Worm (Caenorhabditis elegans) whole organism, midembryonic: Measurements from ENCODE around the gene lys-10.

Experiments used
- T22C8.4 ChIP-seq: fragments of 200-800 bp; sonication (Bioruptor generic); IDR thresholded peaks from 2 replicates; pipeline ENCODE4 v1.3.6; 2022; ENCODE audit warnings: missing genetic modification characterization, missing compliant biosample characterization
- cog-1 ChIP-seq: sonication (generic microtip); optimal IDR thresholded peaks from 2 replicates; lab custom pipeline; 2016; ENCODE audit warnings: missing genetic modification characterization, missing compliant biosample characterization
- flt-1 ChIP-seq: fragments of 200-800 bp; sonication (Bioruptor generic); IDR thresholded peaks from 2 replicates; pipeline ENCODE4 v1.3.6; 2022; ENCODE audit warnings: missing genetic modification characterization, missing compliant biosample characterization
- klf-2 ChIP-seq: fragments of 200-800 bp; sonication (Bioruptor generic); conservative IDR thresholded peaks from 2 replicates; pipeline ENCODE4 v1.3.6; 2022; ENCODE audit warnings: missing genetic modification reagents, missing genetic modification characterization, missing compliant biosample characterization
- med-1 ChIP-seq: sonication (generic microtip); optimal IDR thresholded peaks from 2 replicates; lab custom pipeline; 2017; ENCODE audit warnings: missing genetic modification characterization, mild to moderate bottlenecking, missing compliant biosample characterization, antibody characterized with exemption, missing genetic modification reagents; ENCODE audit not compliant: insufficient read depth
- ref-1 ChIP-seq: fragments of 200-800 bp; sonication (Bioruptor generic); conservative IDR thresholded peaks from 2 replicates; pipeline ENCODE4 v1.3.6; 2022; ENCODE audit warnings: missing genetic modification reagents, missing genetic modification characterization, missing compliant biosample characterization
- tab-1 ChIP-seq: fragments of 200-800 bp; sonication (Bioruptor generic); IDR thresholded peaks from 2 replicates; pipeline ENCODE4 v1.3.6; 2022; ENCODE audit warnings: missing genetic modification characterization, missing compliant biosample characterization
- ztf-23 ChIP-seq: fragments of 200-800 bp; sonication (Bioruptor generic); IDR thresholded peaks from 2 replicates; pipeline ENCODE4 v1.3.6; 2022; ENCODE audit warnings: missing genetic modification reagents, missing genetic modification characterization, missing compliant biosample characterization
- ztf-29 ChIP-seq: fragments of 200-800 bp; sonication (Bioruptor generic); IDR thresholded peaks from 2 replicates; pipeline ENCODE4 v1.3.6; 2022; ENCODE audit warnings: missing genetic modification reagents, missing genetic modification characterization, missing compliant biosample characterization

- TF ChIP-seq T22C8.4 (GFP tag; lab: Robert Waterston, UW) (no peak), klf-2 (GFP tag; lab: Robert Waterston, UW) (no peak), ztf-23 (GFP tag; lab: Robert Waterston, UW) (no peak), ref-1 (no peak), med-1 (GFP tag; lab: Kevin White, UChicago) (no peak), flt-1 (GFP tag; lab: Robert Waterston, UW) (no peak), ztf-29 (GFP tag; lab: Robert Waterston, UW) (no peak), tab-1 (GFP tag; lab: Robert Waterston, UW) (no peak), cog-1 (no peak)
Observed at ce11 chrIV:8382695-8383094, 50.1 kb downstream of the lys-10 start, which contains the start of gene D2096.9.
